Comparison of ENCODE assay signal across 1 fruit fly cellular context in genomic region chr3R:15993139-15993804, dm6.
TF ChIP-seq lines count a peak whose summit lies in the region.

No protein-coding gene starts in this region.

TF ChIP-seq in whole organism, embryonic, 481 proteins besides CTCF, POLR2A, EP300 and RAD21 (continued from another document):
- TF ChIP-seq grn (GFP tag; optimal IDR thresholded peaks at IDR 0.05; lab: Kevin White, UChicago) (no peak), CG11085 (GFP tag; IDR thresholded peaks at IDR 0.05; lab: Robert Waterston, UW) (no peak), wek (GFP tag; optimal IDR thresholded peaks at IDR 0.05; lab: Kevin White, UChicago) (no peak), D19B (GFP tag; optimal IDR thresholded peaks at IDR 0.05; lab: Kevin White, UChicago) (no peak), ftz-f1 (GFP tag; optimal IDR thresholded peaks at IDR 0.05; lab: Kevin White, UChicago) (peak; percentile 93), run (tag; optimal IDR thresholded peaks at IDR 0.05; lab: Kevin White, UChicago) (peak; percentile 32), Atf6 (GFP tag; IDR thresholded peaks at IDR 0.05; lab: Robert Waterston, UW) (0 out of 2 replicates have a peak, but pooled peaks have one; percentile 8), Camta (GFP tag; optimal IDR thresholded peaks at IDR 0.05; lab: Kevin White, UChicago) (no peak), lov (optimal IDR thresholded peaks at IDR 0.05; lab: Kevin White, UChicago) (no peak), lov (GFP tag; IDR thresholded peaks at IDR 0.05; lab: Robert Waterston, UW) (no peak), pnt (GFP tag; optimal IDR thresholded peaks at IDR 0.05; lab: Kevin White, UChicago) (no peak), zf30C (GFP tag; optimal IDR thresholded peaks at IDR 0.05; lab: Kevin White, UChicago) (no peak), Aef1 (GFP tag; IDR thresholded peaks at IDR 0.05; lab: Robert Waterston, UW) (peak; percentile 94), cg (GFP tag; optimal IDR thresholded peaks at IDR 0.05; lab: Kevin White, UChicago) (peak; percentile 64), CG34224 (GFP tag; IDR thresholded peaks at IDR 0.05; lab: Robert Waterston, UW; ENCODE audit: partially characterized antibody) (no peak; the same call in 1 of the 3 replicates), chif (GFP tag; optimal IDR thresholded peaks at IDR 0.05; lab: Kevin White, UChicago) (no peak), CG4820 (GFP tag; optimal IDR thresholded peaks at IDR 0.05; lab: Kevin White, UChicago) (no peak), gt (GFP tag; IDR thresholded peaks at IDR 0.05; lab: Robert Waterston, UW) (no peak), caup (GFP tag; optimal IDR thresholded peaks at IDR 0.05; lab: Kevin White, UChicago; ENCODE audit: severe bottlenecking) (no peak), CG34376 (GFP tag; optimal IDR thresholded peaks at IDR 0.05; lab: Kevin White, UChicago) (peak; percentile 71), gsb (GFP tag; IDR thresholded peaks at IDR 0.05; lab: Robert Waterston, UW) (no peak), Sry-δ (GFP tag; optimal IDR thresholded peaks at IDR 0.05; lab: Kevin White, UChicago) (no peak), pan (optimal IDR thresholded peaks at IDR 0.05; lab: Kevin White, UChicago) (no peak), pan (GFP tag; optimal IDR thresholded peaks at IDR 0.05 in 1 of 2, IDR thresholded peaks at IDR 0.05 in 1 of 2) (peak in 1 of 2 experiments; percentile 23), p53 (GFP tag; optimal IDR thresholded peaks at IDR 0.05; lab: Kevin White, UChicago) (no peak), Hmx (GFP tag; optimal IDR thresholded peaks at IDR 0.05; lab: Kevin White, UChicago) (no peak), schlank (tag; optimal IDR thresholded peaks at IDR 0.05; lab: Kevin White, UChicago) (no peak), CG10543 (GFP tag; optimal IDR thresholded peaks at IDR 0.05; lab: Kevin White, UChicago) (peak; percentile 82), tup (GFP tag; optimal IDR thresholded peaks at IDR 0.05; lab: Kevin White, UChicago) (no peak), HmgD (GFP tag; optimal IDR thresholded peaks at IDR 0.05; lab: Kevin White, UChicago) (no peak), nerfin-1 (tag; optimal IDR thresholded peaks at IDR 0.05; lab: Kevin White, UChicago) (no peak), Scr (GFP tag; IDR thresholded peaks at IDR 0.05; lab: Robert Waterston, UW; ENCODE audit: partially characterized antibody) (no peak), trem (tag; optimal IDR thresholded peaks at IDR 0.05; lab: Kevin White, UChicago) (no peak), ase (GFP tag; IDR thresholded peaks at IDR 0.05; lab: Robert Waterston, UW) (no peak), cas (GFP tag; IDR thresholded peaks at IDR 0.05; lab: Robert Waterston, UW) (no peak), Spps (tag; optimal IDR thresholded peaks at IDR 0.05; lab: Kevin White, UChicago) (no peak), btn (GFP tag; optimal IDR thresholded peaks at IDR 0.05; lab: Kevin White, UChicago) (no peak), da (GFP tag; optimal IDR thresholded peaks at IDR 0.05; lab: Kevin White, UChicago) (no peak), br (optimal IDR thresholded peaks at IDR 0.05; lab: Kevin White, UChicago) (no peak), CG30431 (GFP tag; optimal IDR thresholded peaks at IDR 0.05; lab: Kevin White, UChicago) (no peak), Oaz (GFP tag; IDR thresholded peaks at IDR 0.05; lab: Robert Waterston, UW) (0 out of 2 replicates have a peak, but pooled peaks have one; percentile 11), Bteb2 (GFP tag; optimal IDR thresholded peaks at IDR 0.05; lab: Kevin White, UChicago) (no peak), emc (GFP tag; optimal IDR thresholded peaks at IDR 0.05; lab: Kevin White, UChicago) (no peak), CG13287 (GFP tag; IDR thresholded peaks at IDR 0.05; lab: Robert Waterston, UW; ENCODE audit: partially characterized antibody) (peak; percentile 25; the same call in 1 of the 2 replicates), ara (GFP tag; IDR thresholded peaks at IDR 0.05; lab: Robert Waterston, UW) (no peak), Lhr (GFP tag; optimal IDR thresholded peaks at IDR 0.05; lab: Kevin White, UChicago) (no peak), CG2116 (GFP tag; optimal IDR thresholded peaks at IDR 0.05; lab: Kevin White, UChicago) (no peak), H15 (GFP tag; IDR thresholded peaks at IDR 0.05; lab: Robert Waterston, UW) (no peak), CG17361 (GFP tag; IDR thresholded peaks at IDR 0.05; lab: Robert Waterston, UW) (peak; percentile 63; the same call in 2 of the 3 replicates), CG14667 (GFP tag; IDR thresholded peaks at IDR 0.05; lab: Robert Waterston, UW) (no peak), lola (GFP tag; optimal IDR thresholded peaks at IDR 0.05; lab: Kevin White, UChicago) (peak in 1 of 3 experiments; percentile 32), danr (GFP tag; IDR thresholded peaks at IDR 0.05; lab: Robert Waterston, UW) (no peak), pita (GFP tag; optimal IDR thresholded peaks at IDR 0.05; lab: Kevin White, UChicago) (no peak), pros (GFP tag; optimal IDR thresholded peaks at IDR 0.05; lab: Kevin White, UChicago) (no peak), mirr (GFP tag; optimal IDR thresholded peaks at IDR 0.05; lab: Kevin White, UChicago) (peak; percentile 88), CG4404 (GFP tag; IDR thresholded peaks at IDR 0.05; lab: Robert Waterston, UW) (no peak), gro (GFP tag; optimal IDR thresholded peaks at IDR 0.05; lab: Kevin White, UChicago) (no peak), CG6689 (GFP tag; IDR thresholded peaks at IDR 0.05; lab: Robert Waterston, UW) (no peak), nau (GFP tag; optimal IDR thresholded peaks at IDR 0.05; lab: Kevin White, UChicago) (no peak), CG11695 (GFP tag; IDR thresholded peaks at IDR 0.05; lab: Robert Waterston, UW) (peak; percentile 22; the same call in 1 of the 3 replicates), Ptx1 (GFP tag; IDR thresholded peaks at IDR 0.05; lab: Robert Waterston, UW) (no peak), Rx (GFP tag; IDR thresholded peaks at IDR 0.05; lab: Robert Waterston, UW) (no peak), CG13424 (tag; optimal IDR thresholded peaks at IDR 0.05; lab: Kevin White, UChicago) (peak; percentile 12), BtbVII (GFP tag; optimal IDR thresholded peaks at IDR 0.05; lab: Kevin White, UChicago) (no peak), pfk (GFP tag; optimal IDR thresholded peaks at IDR 0.05; lab: Kevin White, UChicago) (no peak), CG4282 (GFP tag; optimal IDR thresholded peaks at IDR 0.05; lab: Kevin White, UChicago) (no peak), Hey (tag; optimal IDR thresholded peaks at IDR 0.05; lab: Kevin White, UChicago) (no peak), CG10321 (GFP tag; IDR thresholded peaks at IDR 0.05; lab: Robert Waterston, UW) (peak; percentile 85), PHDP (tag; optimal IDR thresholded peaks at IDR 0.05; lab: Kevin White, UChicago) (no peak), CG11723 (GFP tag; optimal IDR thresholded peaks at IDR 0.05; lab: Kevin White, UChicago) (no peak), ro (GFP tag; IDR thresholded peaks at IDR 0.05; lab: Robert Waterston, UW) (no peak), Deaf1 (tag; optimal IDR thresholded peaks at IDR 0.05; lab: Kevin White, UChicago) (peak; percentile 55), Neu2 (GFP tag; optimal IDR thresholded peaks at IDR 0.05; lab: Kevin White, UChicago; ENCODE audit: borderline replicate concordance) (no peak), CG9797 (GFP tag; optimal IDR thresholded peaks at IDR 0.05; lab: Kevin White, UChicago) (no peak), peb (GFP tag; IDR thresholded peaks at IDR 0.05; lab: Robert Waterston, UW) (no peak), CG3281 (GFP tag; optimal IDR thresholded peaks at IDR 0.05; lab: Kevin White, UChicago) (no peak), CG16813 (GFP tag; IDR thresholded peaks at IDR 0.05; lab: Robert Waterston, UW; ENCODE audit: partially characterized antibody) (no peak), HLH54F (GFP tag; optimal IDR thresholded peaks at IDR 0.05; lab: Kevin White, UChicago) (no peak), Doc3 (GFP tag; IDR thresholded peaks at IDR 0.05; lab: Robert Waterston, UW; ENCODE audit: partially characterized antibody) (no peak), Hr78 (GFP tag; optimal IDR thresholded peaks at IDR 0.05; lab: Kevin White, UChicago) (peak in 1 of 2 experiments; percentile 56), CG10147 (GFP tag; optimal IDR thresholded peaks at IDR 0.05; lab: Kevin White, UChicago) (no peak), ato (GFP tag; IDR thresholded peaks at IDR 0.05; lab: Robert Waterston, UW; ENCODE audit: partially characterized antibody) (no peak; the same call in 1 of the 2 replicates), slou (GFP tag; optimal IDR thresholded peaks at IDR 0.05; lab: Kevin White, UChicago) (no peak), jigr1 (GFP tag; IDR thresholded peaks at IDR 0.05; lab: Robert Waterston, UW) (no peak), stwl (tag; optimal IDR thresholded peaks at IDR 0.05; lab: Kevin White, UChicago) (no peak), Dip3 (GFP tag; optimal IDR thresholded peaks at IDR 0.05; lab: Kevin White, UChicago) (no peak), NC2α (GFP tag; optimal IDR thresholded peaks at IDR 0.05; lab: Kevin White, UChicago) (no peak), CG6683 (GFP tag; optimal IDR thresholded peaks at IDR 0.05; lab: Kevin White, UChicago) (no peak), CG14965 (GFP tag; optimal IDR thresholded peaks at IDR 0.05; lab: Kevin White, UChicago; ENCODE audit: borderline replicate concordance) (no peak), CG11247 (GFP tag; IDR thresholded peaks at IDR 0.05; lab: Robert Waterston, UW) (no peak), psq (GFP tag; optimal IDR thresholded peaks at IDR 0.05; lab: Kevin White, UChicago) (peak; percentile 1), BEAF-32 (GFP tag; optimal IDR thresholded peaks at IDR 0.05; lab: Kevin White, UChicago) (no peak), dysf (GFP tag; IDR thresholded peaks at IDR 0.05; lab: Robert Waterston, UW) (no peak; the same call in 2 of the 3 replicates), CG17829 (tag; optimal IDR thresholded peaks at IDR 0.05; lab: Kevin White, UChicago) (peak; percentile 32), CG9876 (GFP tag; optimal IDR thresholded peaks at IDR 0.05; lab: Kevin White, UChicago) (no peak), CG17568 (GFP tag; optimal IDR thresholded peaks at IDR 0.05; lab: Kevin White, UChicago) (no peak), D19A (tag; optimal IDR thresholded peaks at IDR 0.05; lab: Kevin White, UChicago) (no peak), hkb (optimal IDR thresholded peaks at IDR 0.05; lab: Kevin White, UChicago) (no peak), hkb (GFP tag; IDR thresholded peaks at IDR 0.05; lab: Robert Waterston, UW) (peak; percentile 43; the same call in 1 of the 2 replicates), her (GFP tag; optimal IDR thresholded peaks at IDR 0.05; lab: Kevin White, UChicago) (no peak), Eip74EF (GFP tag; optimal IDR thresholded peaks at IDR 0.05; lab: Kevin White, UChicago) (no peak), Ada2b (GFP tag; IDR thresholded peaks at IDR 0.05; lab: Robert Waterston, UW) (peak; percentile 19; the same call in 1 of the 2 replicates), tx (GFP tag; optimal IDR thresholded peaks at IDR 0.05; lab: Kevin White, UChicago) (no peak), cad (GFP tag; optimal IDR thresholded peaks at IDR 0.05; lab: Kevin White, UChicago) (no peak), abd-A (tag; optimal IDR thresholded peaks at IDR 0.05; lab: Kevin White, UChicago) (no peak), CG10431 (GFP tag; optimal IDR thresholded peaks at IDR 0.05; lab: Kevin White, UChicago) (no peak), MBD-R2 (GFP tag; IDR thresholded peaks at IDR 0.05; lab: Robert Waterston, UW) (no peak), CG11560 (tag; IDR thresholded peaks at IDR 0.05; lab: Robert Waterston, UW) (no peak), CG33557 (GFP tag; optimal IDR thresholded peaks at IDR 0.05; lab: Kevin White, UChicago) (no peak), Awh (GFP tag; IDR thresholded peaks at IDR 0.05; lab: Robert Waterston, UW) (no peak), Oli (tag; optimal IDR thresholded peaks at IDR 0.05; lab: Kevin White, UChicago) (no peak), pb (GFP tag; optimal IDR thresholded peaks at IDR 0.05; lab: Kevin White, UChicago) (no peak), CG33213 (GFP tag; optimal IDR thresholded peaks at IDR 0.05; lab: Kevin White, UChicago) (no peak), ind (GFP tag; optimal IDR thresholded peaks at IDR 0.05; lab: Kevin White, UChicago) (no peak), sc (optimal IDR thresholded peaks at IDR 0.05; lab: Kevin White, UChicago) (no peak), sc (GFP tag; optimal IDR thresholded peaks at IDR 0.05; lab: Kevin White, UChicago) (no peak), knrl (GFP tag; IDR thresholded peaks at IDR 0.05; lab: Robert Waterston, UW; ENCODE audit: partially characterized antibody) (no peak), CG11504 (tag; optimal IDR thresholded peaks at IDR 0.05; lab: Kevin White, UChicago) (no peak), nmo (GFP tag; optimal IDR thresholded peaks at IDR 0.05; lab: Kevin White, UChicago) (peak; percentile 12), CG14014 (GFP tag; IDR thresholded peaks at IDR 0.05; lab: Robert Waterston, UW) (peak; percentile 26; the same call in 1 of the 2 replicates), CG10979 (tag; optimal IDR thresholded peaks at IDR 0.05; lab: Kevin White, UChicago) (peak; percentile 0), CG8359 (GFP tag; optimal IDR thresholded peaks at IDR 0.05; lab: Kevin White, UChicago; ENCODE audit: borderline replicate concordance) (peak; percentile 49), Adf1 (GFP tag; IDR thresholded peaks at IDR 0.05; lab: Robert Waterston, UW) (peak; percentile 80)
